Worm (Caenorhabditis elegans) whole organism, early embryonic: Measurements from ENCODE around the gene F47B10.9.

Experiments used
- B0310.2 ChIP-seq: sonication (generic microtip); optimal IDR thresholded peaks from 2 replicates; lab custom pipeline; 2016; ENCODE audit warnings: mild to moderate bottlenecking, missing genetic modification characterization, missing compliant biosample characterization
- F13C5.2 ChIP-seq: sonication (generic microtip); optimal IDR thresholded peaks from 2 replicates; lab custom pipeline; 2017; ENCODE audit warnings: mild to moderate bottlenecking, missing genetic modification characterization, inconsistent platforms, missing compliant biosample characterization
- aly-1 ChIP-seq: sonication (generic microtip); optimal IDR thresholded peaks from 2 replicates; lab custom pipeline; 2016; ENCODE audit warnings: missing genetic modification characterization, missing compliant biosample characterization
- ama-1 ChIP-seq: fragments of 150-350 bp; optimal IDR thresholded peaks from 2 replicates; lab custom pipeline; 2014
- ceh-13 ChIP-seq: fragments of 200-800 bp; sonication (Bioruptor generic); optimal IDR thresholded peaks from 2 replicates; lab custom pipeline; 2018; ENCODE audit warnings: mild to moderate bottlenecking, missing genetic modification characterization, missing compliant biosample characterization
- ceh-36 ChIP-seq: sonication (generic microtip); optimal IDR thresholded peaks from 2 replicates; lab custom pipeline; 2016; ENCODE audit warnings: missing genetic modification characterization, inconsistent platforms, missing compliant biosample characterization
- ets-7 ChIP-seq: sonication (generic microtip); optimal IDR thresholded peaks from 2 replicates; lab custom pipeline; 2016; ENCODE audit warnings: missing genotype, missing genetic modification characterization, missing compliant biosample characterization
- flt-1 ChIP-seq: fragments of 200-800 bp; sonication (Bioruptor generic); IDR thresholded peaks from 2 replicates; pipeline ENCODE4 v1.3.6; 2022; ENCODE audit warnings: missing genetic modification characterization, missing compliant biosample characterization
- hmbx-1 ChIP-seq: sonication (generic microtip); optimal IDR thresholded peaks from 2 replicates; lab custom pipeline; 2016; ENCODE audit warnings: mild to moderate bottlenecking, missing genetic modification characterization, missing compliant biosample characterization
- hmg-4 ChIP-seq: fragments of 200-800 bp; sonication (Bioruptor generic); optimal IDR thresholded peaks from 2 replicates; lab custom pipeline; 2018; ENCODE audit warnings: mild to moderate bottlenecking, missing genetic modification characterization, missing compliant biosample characterization
- hnd-1 ChIP-seq: sonication (generic microtip); optimal IDR thresholded peaks from 2 replicates; lab custom pipeline; 2016; ENCODE audit warnings: missing genetic modification characterization, missing compliant biosample characterization
- pes-1 ChIP-seq: fragments of 200-800 bp; sonication (Bioruptor generic); IDR thresholded peaks from 2 replicates; pipeline ENCODE4 v1.3.6; 2022; ENCODE audit warnings: missing genetic modification reagents, missing genetic modification characterization, missing compliant biosample characterization
- scrt-1 ChIP-seq: fragments of 200-800 bp; sonication (Bioruptor generic); IDR thresholded peaks from 2 replicates; pipeline ENCODE4 v1.3.6; 2022; ENCODE audit warnings: missing genetic modification characterization, missing compliant biosample characterization
- sea-1 ChIP-seq: fragments of 200-800 bp; sonication (Bioruptor generic); conservative IDR thresholded peaks from 2 replicates; pipeline ENCODE4 v1.3.6; 2022; ENCODE audit warnings: missing genetic modification characterization, missing compliant biosample characterization
- tbx-11 ChIP-seq: fragments of 200-800 bp; sonication (Bioruptor generic); IDR thresholded peaks from 2 replicates; pipeline ENCODE4 v1.3.6; 2022; ENCODE audit warnings: missing genetic modification characterization, missing compliant biosample characterization
- tbx-37 ChIP-seq: fragments of 200-800 bp; sonication (Bioruptor generic); conservative IDR thresholded peaks from 2 replicates; pipeline ENCODE4 v1.3.6; 2022; ENCODE audit warnings: missing genetic modification reagents, missing genetic modification characterization, missing compliant biosample characterization
- tra-4 ChIP-seq: sonication (generic microtip); optimal IDR thresholded peaks from 2 replicates; lab custom pipeline; 2017; ENCODE audit warnings: missing genetic modification characterization, missing compliant biosample characterization

Gene F47B10.9

ce11 chrX:10877138-10877743, 36.6 kb downstream of the F47B10.9 start, which contains the start of gene pgp-6:
Gene pgp-6, minus strand, starts transcription at chrX:10877425.
- TF ChIP-seq sea-1 (GFP tag; lab: Robert Waterston, UW) (no peak), pes-1 (GFP tag; lab: Robert Waterston, UW) (no peak), ceh-36 (tag; lab: Kevin White, UChicago) (no peak), flt-1 (no peak), hnd-1 (tag; lab: Kevin White, UChicago) (no peak)

ce11 chrX:10870137-10870536, 43.7 kb downstream of the F47B10.9 start, which contains the start of gene pgp-7:
Gene pgp-7, minus strand, starts transcription at chrX:10870237.
- TF ChIP-seq ceh-36 (tag; lab: Kevin White, UChicago) (no peak), tbx-11 (GFP tag; lab: Robert Waterston, UW) (no peak), aly-1 (tag; lab: Kevin White, UChicago) (no peak), sea-1 (GFP tag; lab: Robert Waterston, UW) (no peak), B0310.2 (tag; lab: Kevin White, UChicago) (no peak), ama-1 (lab: Kevin White, UChicago) (no peak), flt-1 (no peak), tbx-37 (GFP tag; lab: Robert Waterston, UW) (no peak), ets-7 (no peak), hnd-1 (tag; lab: Kevin White, UChicago) (no peak), pes-1 (GFP tag; lab: Robert Waterston, UW) (no peak), hmbx-1 (no peak), scrt-1 (GFP tag; lab: Robert Waterston, UW) (no peak), ceh-13 (GFP tag; lab: Kevin White, UChicago) (no peak), hmg-4 (GFP tag; lab: Kevin White, UChicago) (no peak), tra-4 (tag; lab: Kevin White, UChicago) (no peak), F13C5.2 (tag; lab: Kevin White, UChicago) (no peak)

ce11 chrX:10864322-10864721, 49.6 kb downstream of the F47B10.9 start, which contains the start of gene pgp-8:
Gene pgp-8, minus strand, starts transcription at chrX:10864422.
- TF ChIP-seq tbx-37 (GFP tag; lab: Robert Waterston, UW) (no peak), hmg-4 (GFP tag; lab: Kevin White, UChicago) (no peak), hnd-1 (tag; lab: Kevin White, UChicago) (no peak)

- TF ChIP-seq ets-7: no peak
- TF ChIP-seq tra-4 (tag; lab: Kevin White, UChicago): no peak
- no peak for TF ChIP-seq scrt-1 (GFP tag; lab: Robert Waterston, UW)
- TF ChIP-seq tbx-11 (GFP tag; lab: Robert Waterston, UW): no peak
- no peak for TF ChIP-seq aly-1 (tag; lab: Kevin White, UChicago)
Observed at ce11 chrX:10862582-10862981, 51.3 kb downstream of the F47B10.9 start.
